Worm (Caenorhabditis elegans): ENCODE data around the gene jtr-1.

Gene jtr-1

DNA sequence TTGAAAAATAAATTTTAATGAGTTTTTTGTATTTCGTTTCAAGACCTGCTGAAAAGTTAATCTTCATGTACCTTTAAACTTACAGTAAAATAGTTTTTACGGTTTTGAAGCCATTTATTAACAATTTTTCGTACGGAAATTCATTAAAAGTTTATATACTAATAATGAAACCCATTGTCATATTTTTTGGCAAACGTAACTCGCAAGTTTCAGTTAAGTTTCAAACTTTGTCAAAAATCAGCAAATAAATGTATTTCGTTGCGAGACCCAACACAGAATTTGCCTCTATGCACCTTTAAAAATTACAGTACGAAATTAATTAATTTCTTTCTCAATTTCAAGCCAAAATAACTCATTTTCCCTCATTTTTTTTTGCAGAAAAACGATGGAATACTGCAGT is at the start of gene jtr-1:
TSS of gene jtr-1 (plus strand) at position 327 of the 400 bp plus-strand sequence.
- TF ChIP-seq tab-1 (GFP tag; IDR thresholded peaks at IDR 0.05) (no peak), cog-1 (tag; optimal IDR thresholded peaks at IDR 0.05) (no peak), ref-1 (GFP tag; conservative IDR thresholded peaks at IDR 0.05) (no peak), T22C8.4 (GFP tag; IDR thresholded peaks at IDR 0.05) (no peak), med-1 (GFP tag; optimal IDR thresholded peaks at IDR 0.05; ENCODE audit: insufficient read depth) (no peak), klf-2 (GFP tag; conservative IDR thresholded peaks at IDR 0.05) (no peak), ztf-29 (GFP tag; IDR thresholded peaks at IDR 0.05) (no peak), flt-1 (GFP tag; IDR thresholded peaks at IDR 0.05) (no peak), ztf-23 (GFP tag; IDR thresholded peaks at IDR 0.05) (no peak)

DNA sequence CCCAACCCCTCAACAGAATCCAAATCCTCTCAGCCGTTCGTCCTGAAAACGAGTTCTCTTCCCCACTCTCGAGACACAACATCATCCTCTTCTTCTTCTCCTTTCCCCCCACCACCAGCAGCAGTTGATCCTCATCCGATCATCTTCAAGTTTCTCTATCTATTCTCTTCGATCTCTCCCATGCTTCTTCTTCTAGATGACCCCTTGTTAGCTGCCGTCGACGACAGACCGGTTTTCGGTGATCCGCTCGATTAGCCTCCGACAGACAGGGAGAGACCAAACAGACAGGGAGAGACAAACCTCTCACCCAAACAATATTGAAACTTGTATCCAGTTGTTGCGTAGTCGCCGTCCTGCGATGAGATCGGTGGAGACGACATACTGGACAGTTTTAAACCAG is 49.4 kb upstream of the jtr-1 start:
- TF ChIP-seq ztf-29 (GFP tag; IDR thresholded peaks at IDR 0.05) (no peak), T22C8.4 (GFP tag; IDR thresholded peaks at IDR 0.05) (no peak), ztf-23 (GFP tag; IDR thresholded peaks at IDR 0.05) (no peak), cog-1 (tag; optimal IDR thresholded peaks at IDR 0.05) (no peak), flt-1 (GFP tag; IDR thresholded peaks at IDR 0.05) (no peak), klf-2 (GFP tag; conservative IDR thresholded peaks at IDR 0.05) (no peak)

DNA sequence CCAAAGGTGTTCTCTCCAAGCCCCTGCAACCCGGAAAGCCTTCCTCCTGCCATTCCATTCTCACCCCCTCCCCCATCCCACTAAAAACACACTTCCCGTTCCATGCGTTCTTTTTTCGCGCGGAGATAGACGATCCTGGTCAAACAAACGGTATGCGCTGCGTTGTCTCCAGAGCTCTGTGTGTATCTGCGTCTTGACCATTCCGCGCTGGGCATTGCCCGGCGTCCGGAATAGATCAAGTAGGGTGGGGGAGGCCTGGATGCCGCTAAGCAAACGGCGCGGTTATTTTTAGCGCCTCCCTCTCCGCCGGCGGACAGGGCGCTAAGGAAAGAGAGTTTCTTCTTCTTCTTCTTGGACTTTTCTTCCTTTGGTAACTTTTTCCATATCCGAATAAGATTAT is 45.4 kb upstream of the jtr-1 start:
- TF ChIP-seq cog-1 (tag; optimal IDR thresholded peaks at IDR 0.05) (no peak), flt-1 (GFP tag; IDR thresholded peaks at IDR 0.05) (no peak), med-1 (GFP tag; optimal IDR thresholded peaks at IDR 0.05; ENCODE audit: insufficient read depth) (no peak), klf-2 (GFP tag; conservative IDR thresholded peaks at IDR 0.05) (no peak), tab-1 (GFP tag; IDR thresholded peaks at IDR 0.05) (no peak), T22C8.4 (GFP tag; IDR thresholded peaks at IDR 0.05) (no peak), ref-1 (GFP tag; conservative IDR thresholded peaks at IDR 0.05) (no peak), ztf-23 (GFP tag; IDR thresholded peaks at IDR 0.05) (no peak), ztf-29 (GFP tag; IDR thresholded peaks at IDR 0.05) (no peak)

DNA sequence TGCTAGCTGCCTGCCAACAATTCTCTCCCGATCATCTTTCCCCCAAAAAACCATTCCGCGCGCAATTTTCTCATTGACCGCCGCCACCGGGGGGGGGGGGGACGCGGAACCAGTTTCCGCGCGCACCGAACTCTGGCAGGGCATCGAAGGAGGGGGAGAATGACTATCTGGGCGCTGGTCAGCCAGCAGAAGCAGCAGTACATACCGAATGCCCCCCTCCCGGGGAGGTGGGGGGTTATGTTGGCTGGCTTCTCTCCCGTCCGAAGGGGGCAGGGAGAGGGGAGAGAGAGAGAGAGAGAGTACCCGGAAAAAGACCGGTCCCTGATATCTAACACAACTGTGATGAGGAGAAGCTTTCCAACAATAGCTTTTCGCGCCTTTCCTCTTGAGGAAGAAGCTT is 43.0 kb upstream of the jtr-1 start:
- TF ChIP-seq ztf-29 (GFP tag; IDR thresholded peaks at IDR 0.05) (no peak), T22C8.4 (GFP tag; IDR thresholded peaks at IDR 0.05) (0 out of 2 replicates have a peak, but pooled peaks have one; percentile 10), tab-1 (GFP tag; IDR thresholded peaks at IDR 0.05) (peak; percentile 48; the same call in 1 of the 2 replicates), flt-1 (GFP tag; IDR thresholded peaks at IDR 0.05) (peak; percentile 37; the same call in 1 of the 2 replicates)

DNA sequence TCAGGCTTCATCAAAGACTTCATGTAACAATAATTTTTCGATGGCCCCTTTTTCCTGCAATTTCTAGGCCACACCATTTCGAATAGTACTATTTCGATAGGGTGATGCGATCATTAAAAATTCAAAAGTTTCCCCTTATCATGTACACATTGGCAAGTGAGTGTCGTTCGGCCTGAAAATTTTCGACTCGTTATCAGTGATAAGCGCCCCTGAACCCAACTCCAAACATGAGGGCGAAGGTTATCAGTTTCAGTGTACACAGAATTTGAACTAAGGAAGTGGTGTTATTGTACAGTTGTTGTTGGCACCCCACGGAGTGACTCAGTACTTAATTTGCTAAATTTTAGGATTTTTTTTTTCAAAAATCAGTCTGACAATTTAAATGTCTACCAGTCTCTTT is 41.8 kb upstream of the jtr-1 start:
- no peak for TF ChIP-seq med-1 (GFP tag; optimal IDR thresholded peaks at IDR 0.05; ENCODE audit: insufficient read depth)
- TF ChIP-seq tab-1 (GFP tag; IDR thresholded peaks at IDR 0.05) = no peak

DNA sequence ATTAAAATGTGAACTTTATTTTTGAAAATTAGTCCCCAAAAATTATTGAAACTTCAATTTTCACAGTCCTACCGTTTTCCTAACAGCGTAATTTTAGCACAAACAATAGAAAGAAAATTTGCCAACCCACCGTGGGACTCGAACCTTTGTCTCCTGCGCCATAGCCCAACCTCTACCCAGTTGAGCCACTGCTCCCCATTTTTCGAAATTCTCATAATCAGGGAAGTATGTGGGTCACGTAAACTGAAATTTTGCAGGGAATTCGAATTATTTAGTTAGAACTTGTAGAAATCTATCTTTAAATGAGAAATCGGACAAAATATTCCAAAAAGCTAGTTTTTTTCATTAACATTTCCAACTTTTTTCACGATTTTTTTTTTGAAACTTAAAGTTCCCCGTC is 40.4 kb upstream of the jtr-1 start:
- no peak for TF ChIP-seq T22C8.4 (GFP tag; IDR thresholded peaks at IDR 0.05)
- no peak for TF ChIP-seq tab-1 (GFP tag; IDR thresholded peaks at IDR 0.05)
- no peak for TF ChIP-seq med-1 (GFP tag; optimal IDR thresholded peaks at IDR 0.05; ENCODE audit: insufficient read depth)
- TF ChIP-seq cog-1 (tag; optimal IDR thresholded peaks at IDR 0.05) = no peak
- no peak for TF ChIP-seq ztf-23 (GFP tag; IDR thresholded peaks at IDR 0.05)

DNA sequence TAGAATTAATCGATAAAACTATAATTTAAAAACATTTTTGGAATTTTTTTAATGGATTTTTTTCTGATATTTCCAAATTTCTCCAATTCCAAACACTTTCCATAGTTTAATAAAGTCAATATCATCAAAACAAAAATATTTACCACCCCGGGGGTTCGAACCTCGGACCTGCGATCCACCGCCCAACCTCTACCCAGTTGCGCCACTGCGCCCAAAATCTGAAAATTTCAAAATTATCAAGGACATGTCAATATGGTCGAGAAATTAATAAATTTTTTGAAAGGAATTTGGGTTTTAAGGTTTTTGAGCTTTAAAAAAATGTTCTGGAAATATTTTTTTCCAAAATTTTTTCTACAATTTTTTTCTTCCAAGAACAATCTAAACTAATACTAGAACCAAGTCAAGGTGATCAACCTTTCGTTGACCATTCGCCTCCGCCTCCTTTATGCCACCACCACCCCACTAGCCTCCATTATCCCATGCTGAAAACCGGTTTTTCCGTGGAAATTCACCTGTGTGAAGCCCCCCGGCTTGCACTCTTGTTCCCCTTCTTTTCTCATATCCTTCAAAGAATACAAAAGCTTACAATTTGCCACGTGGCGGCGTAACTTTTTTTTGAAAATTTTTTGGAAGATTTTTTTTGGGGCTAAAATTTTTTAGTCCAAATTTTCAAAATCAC is 39.0 kb upstream of the jtr-1 start:
- TF ChIP-seq med-1 (GFP tag; optimal IDR thresholded peaks at IDR 0.05; ENCODE audit: insufficient read depth) (no peak), flt-1 (GFP tag; IDR thresholded peaks at IDR 0.05) (no peak), ref-1 (GFP tag; conservative IDR thresholded peaks at IDR 0.05) (no peak), T22C8.4 (GFP tag; IDR thresholded peaks at IDR 0.05) (no peak), cog-1 (tag; optimal IDR thresholded peaks at IDR 0.05) (no peak)

DNA sequence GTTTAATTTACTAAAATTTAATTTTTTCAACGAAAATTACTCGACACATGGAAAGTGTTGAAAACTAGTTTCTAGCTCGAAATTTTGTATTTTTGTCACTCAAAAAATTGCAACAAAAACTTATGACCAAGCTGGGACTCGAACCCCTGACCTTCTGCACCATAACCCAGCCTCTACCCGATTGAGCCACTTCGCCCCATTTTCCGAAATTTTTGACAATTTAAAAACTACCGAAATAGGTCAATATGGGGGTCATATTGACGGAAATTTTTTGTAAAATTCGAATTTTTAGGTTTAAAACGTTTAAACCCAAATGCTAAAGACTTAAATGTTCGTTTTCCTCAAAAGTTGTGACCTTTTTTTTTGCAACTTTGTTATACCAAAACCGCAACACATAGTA is 35.2 kb upstream of the jtr-1 start:
- TF ChIP-seq ztf-23 (GFP tag; IDR thresholded peaks at IDR 0.05) (0 out of 2 replicates have a peak, but pooled peaks have one; percentile 26), ref-1 (GFP tag; conservative IDR thresholded peaks at IDR 0.05) (no peak)

DNA sequence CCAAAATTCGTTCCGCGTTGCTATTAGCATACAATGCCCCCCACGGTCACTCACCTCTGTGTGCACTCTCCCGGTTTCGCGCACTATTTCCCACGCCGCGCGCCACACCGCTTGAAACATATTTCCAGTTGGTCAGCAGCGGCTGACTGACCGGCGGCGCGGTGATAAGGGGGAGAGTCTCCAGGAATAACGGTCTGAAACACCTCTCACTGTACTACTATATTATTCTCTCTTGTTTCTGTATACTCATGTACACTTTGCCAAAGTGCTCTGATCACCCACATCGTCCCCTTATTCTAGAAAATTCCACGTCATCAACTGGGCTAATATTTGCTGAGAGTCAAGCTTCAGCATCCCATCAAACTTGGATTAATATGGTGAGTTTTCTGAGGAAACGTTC is 34.8 kb upstream of the jtr-1 start, which contains the start of gene nhr-41:
TSS of gene nhr-41 (plus strand) at position 301 of the 400 bp plus-strand sequence.
- TF ChIP-seq flt-1 (GFP tag; IDR thresholded peaks at IDR 0.05) (0 out of 2 replicates have a peak, but pooled peaks have one; percentile 23), T22C8.4 (GFP tag; IDR thresholded peaks at IDR 0.05) (no peak)

DNA sequence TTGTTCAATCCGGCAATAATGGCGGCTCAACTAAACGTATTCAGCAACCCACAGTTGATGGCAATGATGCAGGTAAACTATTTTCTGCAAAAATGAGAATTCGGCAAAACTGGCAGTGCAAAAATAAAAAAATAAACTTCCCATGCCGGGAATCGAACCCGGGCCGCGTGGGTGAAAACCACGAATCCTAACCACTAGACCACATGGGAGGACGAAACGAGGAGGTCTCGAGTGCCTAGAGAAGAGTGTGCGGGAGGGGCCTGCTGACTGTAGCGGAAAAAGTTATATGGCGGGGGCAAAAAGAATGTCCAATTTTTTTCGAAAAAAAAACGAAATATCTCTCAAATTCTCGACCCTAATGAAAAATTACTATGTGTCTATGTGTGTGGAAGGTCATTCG is 32.6 kb upstream of the jtr-1 start:
- TF ChIP-seq ztf-29 (GFP tag; IDR thresholded peaks at IDR 0.05) = peak; percentile 78
- no peak for TF ChIP-seq cog-1 (tag; optimal IDR thresholded peaks at IDR 0.05)
- TF ChIP-seq flt-1 (GFP tag; IDR thresholded peaks at IDR 0.05) = peak; percentile 91
- peak; percentile 65; the same call in 1 of the 2 replicates for TF ChIP-seq klf-2 (GFP tag; conservative IDR thresholded peaks at IDR 0.05)
- TF ChIP-seq ztf-23 (GFP tag; IDR thresholded peaks at IDR 0.05) = peak; percentile 87
- TF ChIP-seq ref-1 (GFP tag; conservative IDR thresholded peaks at IDR 0.05) = peak; percentile 90
- TF ChIP-seq tab-1 (GFP tag; IDR thresholded peaks at IDR 0.05) = peak; percentile 88
- peak; percentile 39 for TF ChIP-seq med-1 (GFP tag; optimal IDR thresholded peaks at IDR 0.05; ENCODE audit: insufficient read depth)
- TF ChIP-seq T22C8.4 (GFP tag; IDR thresholded peaks at IDR 0.05) = peak; percentile 88

DNA sequence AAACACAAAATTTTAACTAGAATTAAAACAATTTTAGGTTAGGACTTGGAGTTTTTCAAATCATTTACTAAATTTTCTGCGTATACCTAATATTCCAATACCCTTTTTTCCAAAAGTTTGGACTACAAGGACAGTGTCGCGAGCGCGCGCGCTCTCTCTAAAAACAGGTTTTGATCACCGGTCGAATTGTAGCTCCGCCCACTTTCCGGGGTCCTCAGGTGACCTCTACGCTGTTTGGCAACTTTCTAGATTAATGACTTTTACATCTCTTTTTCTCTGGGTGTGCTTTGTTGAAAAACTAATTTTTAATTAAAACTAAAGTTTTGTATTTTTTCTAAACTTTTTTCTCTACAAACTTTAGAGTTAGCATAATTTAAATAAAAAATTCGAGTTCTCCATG is 31.7 kb upstream of the jtr-1 start:
- TF ChIP-seq flt-1 (GFP tag; IDR thresholded peaks at IDR 0.05) (no peak), tab-1 (GFP tag; IDR thresholded peaks at IDR 0.05) (no peak), ref-1 (GFP tag; conservative IDR thresholded peaks at IDR 0.05) (no peak), med-1 (GFP tag; optimal IDR thresholded peaks at IDR 0.05; ENCODE audit: insufficient read depth) (no peak), klf-2 (GFP tag; conservative IDR thresholded peaks at IDR 0.05) (no peak), T22C8.4 (GFP tag; IDR thresholded peaks at IDR 0.05) (no peak), ztf-29 (GFP tag; IDR thresholded peaks at IDR 0.05) (no peak), ztf-23 (GFP tag; IDR thresholded peaks at IDR 0.05) (no peak), cog-1 (tag; optimal IDR thresholded peaks at IDR 0.05) (no peak)
